Fruit fly (Drosophila melanogaster) whole organism, embryonic: ENCODE data around the gene Nup93-1.

Experiments
- B-H2 ChIP-seq: fragments of 200-800 bp; sonication (Bioruptor generic); optimal IDR thresholded peaks from 2 replicates; lab custom pipeline; 2018; ENCODE audit warnings: missing biosample characterization, mild to moderate bottlenecking, missing genetic modification characterization
- BEAF-32 ChIP-seq: fragments of 200-800 bp; sonication (Bioruptor generic); optimal IDR thresholded peaks from 3 replicates; lab custom pipeline; 2017; ENCODE audit warnings: missing biosample characterization, missing genetic modification characterization, mild to moderate bottlenecking, moderate library complexity, missing genetic modification reagents
- CG10959 ChIP-seq: fragments of 200-800 bp; sonication (Bioruptor generic); IDR thresholded peaks from 2 replicates; pipeline ENCODE4 v1.3.6; 2022; ENCODE audit warnings: missing biosample characterization, missing genetic modification characterization
- CG10979 ChIP-seq: fragments of 200-800 bp; sonication (Bioruptor generic); optimal IDR thresholded peaks from 2 replicates; lab custom pipeline; 2018; ENCODE audit warnings: missing biosample characterization, mild to moderate bottlenecking, missing genetic modification characterization, moderate library complexity
- CG15011 ChIP-seq: fragments of 200-800 bp; sonication (Bioruptor generic); optimal IDR thresholded peaks from 3 replicates; lab custom pipeline; 2018; ENCODE audit warnings: missing biosample characterization, mild to moderate bottlenecking, missing genetic modification characterization
- CG17568 ChIP-seq: fragments of 200-800 bp; sonication (Bioruptor generic); optimal IDR thresholded peaks from 2 replicates; lab custom pipeline; 2018; ENCODE audit warnings: missing biosample characterization, mild to moderate bottlenecking, missing genetic modification characterization, moderate library complexity
- CG18262 ChIP-seq: fragments of 200-800 bp; optimal IDR thresholded peaks from 3 replicates; lab custom pipeline; 2019; ENCODE audit warnings: missing biosample characterization, mild to moderate bottlenecking, missing genetic modification characterization, moderate library complexity
- CG1832 ChIP-seq: fragments of 200-800 bp; sonication (Bioruptor generic); optimal IDR thresholded peaks from 2 replicates; lab custom pipeline; 2017; ENCODE audit warnings: missing biosample characterization, mild to moderate bottlenecking, missing genetic modification characterization, inconsistent platforms
- CG18619 ChIP-seq: fragments of 200-800 bp; sonication (Bioruptor generic); optimal IDR thresholded peaks from 3 replicates; lab custom pipeline; 2017; ENCODE audit warnings: missing biosample characterization, mild to moderate bottlenecking, missing genetic modification characterization
- CG2202 ChIP-seq: fragments of 200-800 bp; sonication (Bioruptor generic); optimal IDR thresholded peaks from 2 replicates; lab custom pipeline; 2018; ENCODE audit warnings: missing biosample characterization, mild to moderate bottlenecking, missing genetic modification characterization
- CG2889 ChIP-seq: fragments of 200-800 bp; sonication (Bioruptor generic); IDR thresholded peaks from 3 replicates; pipeline ENCODE4 v1.3.6; 2022; ENCODE audit warnings: missing biosample characterization, missing genetic modification characterization
- CG30020 ChIP-seq: fragments of 200-800 bp; optimal IDR thresholded peaks from 2 replicates; lab custom pipeline; 2019; ENCODE audit warnings: missing biosample characterization, mild to moderate bottlenecking, missing genetic modification characterization, moderate library complexity
- CG4328 ChIP-seq: fragments of 200-800 bp; sonication (Bioruptor generic); optimal IDR thresholded peaks from 3 replicates; lab custom pipeline; 2017; ENCODE audit warnings: missing biosample characterization, missing genetic modification reagents, missing genetic modification characterization
- CG5245 ChIP-seq: fragments of 200-800 bp; sonication (Bioruptor generic); optimal IDR thresholded peaks from 3 replicates; lab custom pipeline; 2016; ENCODE audit warnings: missing biosample characterization, missing genetic modification characterization
- CG7372 ChIP-seq: fragments of 200-800 bp; sonication (Bioruptor generic); IDR thresholded peaks from 2 replicates; pipeline ENCODE4 v1.3.6; 2022; ENCODE audit warnings: missing biosample characterization, missing genetic modification characterization
- CG9817 ChIP-seq: fragments of 200-800 bp; sonication (Bioruptor generic); optimal IDR thresholded peaks from 2 replicates; lab custom pipeline; 2018; ENCODE audit warnings: missing biosample characterization, mild to moderate bottlenecking, missing genetic modification characterization, moderate library complexity
- Dad ChIP-seq: fragments of 200-800 bp; sonication (Bioruptor generic); optimal IDR thresholded peaks from 3 replicates; lab custom pipeline; 2016; ENCODE audit warnings: missing biosample characterization, missing genetic modification characterization
- E2f2 ChIP-seq: fragments of 200-800 bp; sonication (Bioruptor generic); IDR thresholded peaks from 2 replicates; pipeline ENCODE4 v1.3.6; 2022; ENCODE audit warnings: missing biosample characterization, missing genetic modification characterization
- ERR ChIP-seq: fragments of 200-800 bp; sonication (Bioruptor generic); optimal IDR thresholded peaks from 2 replicates; lab custom pipeline; 2016; ENCODE audit warnings: missing biosample characterization, missing genetic modification characterization
- Hr51 ChIP-seq, 2 experiments: fragments of 200-800 bp; sonication (Bioruptor generic); optimal IDR thresholded peaks; 2 replicates in 1 of 2; 3 replicates in 1 of 2; lab custom pipeline; 2016 to 2018; ENCODE audit warnings: missing biosample characterization in 2 of 2, missing genetic modification characterization in 2 of 2, mild to moderate bottlenecking in 1 of 2, moderate library complexity in 1 of 2
- Hsf ChIP-seq: fragments of 200-800 bp; sonication (Bioruptor generic); optimal IDR thresholded peaks from 3 replicates; lab custom pipeline; 2016; ENCODE audit warnings: missing biosample characterization, missing genetic modification characterization
- MTF-1 ChIP-seq: fragments of 200-800 bp; sonication (Bioruptor generic); optimal IDR thresholded peaks from 2 replicates; lab custom pipeline; 2018; ENCODE audit warnings: missing biosample characterization, mild to moderate bottlenecking, missing genetic modification characterization, borderline replicate concordance
- Max ChIP-seq: fragments of 200-800 bp; sonication (Bioruptor generic); optimal IDR thresholded peaks from 2 replicates; lab custom pipeline; 2016; ENCODE audit warnings: missing biosample characterization, mild to moderate bottlenecking, missing genetic modification characterization
- Nf-YA ChIP-seq: fragments of 200-800 bp; sonication (Bioruptor generic); IDR thresholded peaks from 2 replicates; pipeline ENCODE4 v1.3.6; 2022; ENCODE audit warnings: missing biosample characterization, missing genetic modification characterization
- Oli ChIP-seq: fragments of 200-800 bp; sonication (Bioruptor generic); optimal IDR thresholded peaks from 2 replicates; lab custom pipeline; 2018; ENCODE audit warnings: missing biosample characterization, mild to moderate bottlenecking, missing genetic modification characterization, moderate library complexity
- Pdp1 ChIP-seq, 2 experiments: fragments of 200-800 bp; sonication (Bioruptor generic); optimal IDR thresholded peaks; 3 replicates each; lab custom pipeline; 2016; ENCODE audit warnings: missing biosample characterization in 2 of 2, missing genetic modification characterization in 2 of 2, mild to moderate bottlenecking in 1 of 2, moderate library complexity in 1 of 2
- Sin3A ChIP-seq: fragments of >200 bp; optimal IDR thresholded peaks from 2 replicates; lab custom pipeline; 2018
- Stat92E ChIP-seq, 3 experiments: fragments of >200 bp in 2 of 3; fragments of 200-800 bp in 1 of 3; sonication (Bioruptor generic) in 1 of 3; optimal IDR thresholded peaks; 2 replicates each; lab custom pipeline; 2017 to 2019; ENCODE audit warnings: missing biosample characterization in 3 of 3, missing genetic modification characterization in 3 of 3, mild to moderate bottlenecking in 1 of 3, moderate library complexity in 1 of 3
- az2 ChIP-seq: fragments of 200-800 bp; sonication (Bioruptor generic); optimal IDR thresholded peaks from 3 replicates; lab custom pipeline; 2016; ENCODE audit warnings: missing biosample characterization, missing genetic modification characterization
- cas ChIP-seq: fragments of 200-800 bp; sonication (Bioruptor generic); IDR thresholded peaks from 2 replicates; pipeline ENCODE4 v1.3.6; 2022; ENCODE audit warnings: missing biosample characterization, missing genetic modification characterization
- caup ChIP-seq: fragments of 200-800 bp; sonication (Bioruptor generic); optimal IDR thresholded peaks from 3 replicates; lab custom pipeline; 2017; ENCODE audit warnings: missing biosample characterization, mild to moderate bottlenecking, missing genetic modification characterization, moderate library complexity; ENCODE audit not compliant: severe bottlenecking
- chif ChIP-seq, 2 experiments: fragments of 200-800 bp; sonication (Bioruptor generic); optimal IDR thresholded peaks; 3 replicates each; lab custom pipeline; 2016; ENCODE audit warnings: missing biosample characterization in 2 of 2, missing genetic modification characterization in 2 of 2
- emc ChIP-seq: fragments of 200-800 bp; sonication (Bioruptor generic); optimal IDR thresholded peaks from 2 replicates; lab custom pipeline; 2016; ENCODE audit warnings: missing biosample characterization, missing genetic modification characterization
- eve ChIP-seq, 2 experiments: fragments of >200 bp; optimal IDR thresholded peaks; 2 replicates each; lab custom pipeline; 2017; ENCODE audit warnings: missing biosample characterization in 2 of 2, missing genetic modification characterization in 2 of 2
- ftz-f1 ChIP-seq: fragments of 200-800 bp; sonication (Bioruptor generic); optimal IDR thresholded peaks from 2 replicates; lab custom pipeline; 2016; ENCODE audit warnings: missing biosample characterization, missing genetic modification characterization
- gt ChIP-seq: fragments of 200-800 bp; sonication (Bioruptor generic); IDR thresholded peaks from 2 replicates; pipeline ENCODE4 v1.3.6; 2022; ENCODE audit warnings: missing biosample characterization, missing genetic modification characterization
- klu ChIP-seq: fragments of 200-800 bp; sonication (Bioruptor generic); IDR thresholded peaks from 2 replicates; pipeline ENCODE4 v1.3.6; 2022; ENCODE audit warnings: missing biosample characterization, missing genetic modification characterization
- mam ChIP-seq: fragments of 200-800 bp; sonication (Bioruptor generic); optimal IDR thresholded peaks from 3 replicates; lab custom pipeline; 2016; ENCODE audit warnings: missing biosample characterization, missing genetic modification characterization
- pan ChIP-seq, 4 experiments: fragments of >200 bp in 3 of 4; fragments of 200-800 bp in 1 of 4; sonication (Bioruptor generic) in 1 of 4; optimal IDR thresholded peaks in 3 of 4; IDR thresholded peaks in 1 of 4; 2 replicates each; pipeline versions ENCODE4 v1.3.6 to Lab custom; 2017 to 2022; ENCODE audit warnings: missing biosample characterization in 2 of 4, missing genetic modification characterization in 2 of 4, mixed read lengths in 1 of 4
- pzg ChIP-seq: fragments of 200-800 bp; sonication (Bioruptor generic); optimal IDR thresholded peaks from 3 replicates; lab custom pipeline; 2018; ENCODE audit warnings: missing biosample characterization, mild to moderate bottlenecking, missing genetic modification characterization, moderate library complexity
- sc ChIP-seq, 3 experiments: fragments of >200 bp in 2 of 3; fragments of 200-800 bp in 1 of 3; sonication (Bioruptor generic) in 1 of 3; optimal IDR thresholded peaks; 2 replicates in 2 of 3; 3 replicates in 1 of 3; lab custom pipeline; 2017; ENCODE audit warnings: mild to moderate bottlenecking in 1 of 3, missing biosample characterization in 1 of 3, missing genetic modification characterization in 1 of 3, missing genetic modification reagents in 1 of 3
- sd ChIP-seq: fragments of 200-800 bp; sonication (Bioruptor generic); optimal IDR thresholded peaks from 3 replicates; lab custom pipeline; 2018; ENCODE audit warnings: missing biosample characterization, mild to moderate bottlenecking, missing genetic modification characterization, moderate library complexity
- unpg ChIP-seq: fragments of 200-800 bp; sonication (Bioruptor generic); optimal IDR thresholded peaks from 3 replicates; lab custom pipeline; 2018; ENCODE audit warnings: missing biosample characterization, mild to moderate bottlenecking, missing genetic modification characterization, moderate library complexity
- wek ChIP-seq: fragments of 200-800 bp; sonication (Bioruptor generic); optimal IDR thresholded peaks from 3 replicates; lab custom pipeline; 2018; ENCODE audit warnings: missing biosample characterization, mild to moderate bottlenecking, missing genetic modification characterization, moderate library complexity
- zen ChIP-seq: fragments of 200-800 bp; sonication (Bioruptor generic); optimal IDR thresholded peaks from 3 replicates; lab custom pipeline; 2018; ENCODE audit warnings: missing biosample characterization, mild to moderate bottlenecking, missing genetic modification characterization, moderate library complexity

Gene Nup93-1

DNA sequence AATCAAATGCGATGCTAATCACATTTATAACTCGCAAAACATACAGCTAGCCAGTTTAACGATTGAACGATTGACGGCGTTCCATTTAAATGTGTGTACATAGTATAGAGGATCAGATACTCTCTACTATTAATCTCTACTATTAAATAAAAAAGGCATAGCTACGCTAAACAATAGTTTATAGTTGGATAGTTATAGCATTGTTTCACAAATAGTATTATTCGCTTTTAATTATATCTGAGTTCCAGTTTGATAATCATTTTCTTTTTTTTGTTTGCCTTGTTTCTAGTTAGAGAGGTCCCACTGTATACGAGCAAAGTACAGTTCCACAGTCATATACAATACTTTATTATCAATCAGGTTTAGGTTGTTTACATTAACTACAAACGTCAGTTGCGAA is 42.9 kb upstream of the Nup93-1 start (continued):
- TF ChIP-seq Pdp1 (GFP tag; optimal IDR thresholded peaks at IDR 0.05; lab: Kevin White, UChicago) (no peak), CG18262 (tag; lab: Kevin White, UChicago) (no peak), CG15011 (GFP tag; lab: Kevin White, UChicago) (no peak), emc (GFP tag; lab: Kevin White, UChicago) (no peak)
- TF ChIP-seq, all 482 proteins: peak for 18

DNA sequence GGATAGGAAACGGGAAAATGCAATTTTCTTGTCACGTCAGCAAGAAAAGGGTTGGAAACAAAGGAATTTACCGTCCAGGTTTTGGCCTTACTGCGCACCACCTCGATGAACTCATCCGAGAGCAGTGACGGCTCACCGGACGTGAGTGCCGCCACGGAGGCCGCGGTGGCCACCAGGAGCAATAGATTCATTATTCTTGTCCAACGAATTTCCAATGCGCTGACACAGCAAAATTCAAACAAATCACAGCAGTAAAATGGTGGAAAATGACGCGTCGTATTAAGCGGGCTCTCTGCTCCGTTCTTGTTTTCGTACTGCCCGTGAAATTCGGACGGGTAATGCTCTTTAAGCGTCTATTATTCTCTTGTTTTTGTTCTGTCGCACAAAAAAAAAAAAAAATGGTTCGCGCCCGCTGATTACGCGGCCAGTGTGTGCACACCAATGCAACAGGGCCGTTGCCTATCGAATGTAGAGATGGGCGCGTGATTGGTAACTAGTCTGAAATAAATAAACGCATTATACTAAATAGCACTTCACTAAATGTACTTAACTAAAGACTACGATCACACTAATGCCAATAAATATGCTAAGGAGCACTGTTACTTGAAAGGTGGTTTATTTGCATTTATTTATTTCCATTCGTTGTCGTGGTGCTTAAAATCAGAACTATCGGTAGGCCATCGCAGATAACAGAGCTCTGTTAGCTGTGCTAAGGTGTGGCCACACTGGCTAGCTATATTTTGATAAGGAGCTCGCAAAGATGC is 40.7 kb upstream of the Nup93-1 start, which contains the start of the genes CtsB and amrt:
CtsB (minus strand) TSS at position 432 of the 764 bp plus-strand sequence.
amrt (plus strand) TSS at position 721 of the 764 bp plus-strand sequence.
- TF ChIP-seq pzg (peak; percentile 68), CG10979 (tag; lab: Kevin White, UChicago) (peak; percentile 38), sd (tag; lab: Kevin White, UChicago) (no peak), Stat92E (GFP tag; optimal IDR thresholded peaks at IDR 0.05; lab: Kevin White, UChicago) (no peak), Dad (GFP tag; lab: Kevin White, UChicago) (peak; percentile 39), Oli (tag; lab: Kevin White, UChicago) (peak; percentile 12), Max (GFP tag; lab: Kevin White, UChicago) (peak; percentile 39), klu (GFP tag; lab: Robert Waterston, UW) (no peak), Hsf (GFP tag; lab: Kevin White, UChicago) (peak; percentile 48), CG30020 (tag; lab: Kevin White, UChicago) (peak; percentile 57), CG18619 (GFP tag; lab: Kevin White, UChicago) (no peak), E2f2 (peak; percentile 53), zen (tag; lab: Kevin White, UChicago) (peak; percentile 40), Sin3A (lab: Kevin White, UChicago) (peak; percentile 98), unpg (GFP tag; lab: Kevin White, UChicago) (peak; percentile 35), cas (GFP tag; lab: Robert Waterston, UW) (no peak), chif (GFP tag; optimal IDR thresholded peaks at IDR 0.05; lab: Kevin White, UChicago) (peak; percentile 23 to 33), ftz-f1 (GFP tag; lab: Kevin White, UChicago) (peak; percentile 1), CG5245 (GFP tag; lab: Kevin White, UChicago) (no peak), CG4328 (GFP tag; lab: Kevin White, UChicago) (no peak), CG7372 (GFP tag; lab: Robert Waterston, UW) (no peak), Nf-YA (GFP tag; lab: Robert Waterston, UW) (no peak), wek (no peak), BEAF-32 (GFP tag; lab: Kevin White, UChicago) (peak; percentile 93), sc (optimal IDR thresholded peaks at IDR 0.05; lab: Kevin White, UChicago) (no peak), sc (GFP tag; optimal IDR thresholded peaks at IDR 0.05; lab: Kevin White, UChicago) (no peak), B-H2 (GFP tag; lab: Kevin White, UChicago) (peak; percentile 20), Hr51 (GFP tag; optimal IDR thresholded peaks at IDR 0.05; lab: Kevin White, UChicago) (peak in 1 of 2 experiments; percentile 26), ERR (GFP tag; lab: Kevin White, UChicago) (peak; percentile 50), CG10959 (GFP tag; lab: Robert Waterston, UW) (no peak), gt (GFP tag; lab: Robert Waterston, UW) (no peak), CG2889 (no peak), eve (GFP tag; optimal IDR thresholded peaks at IDR 0.05; lab: Kevin White, UChicago) (peak in 1 of 2 experiments; percentile 11), pan (optimal IDR thresholded peaks at IDR 0.05; lab: Kevin White, UChicago) (no peak), pan (GFP tag; optimal IDR thresholded peaks at IDR 0.05 in 1 of 2, IDR thresholded peaks at IDR 0.05 in 1 of 2) (no peak), caup (GFP tag; lab: Kevin White, UChicago) (peak; percentile 28), CG17568 (GFP tag; lab: Kevin White, UChicago) (no peak), MTF-1 (GFP tag; lab: Kevin White, UChicago) (no peak), CG9817 (tag; lab: Kevin White, UChicago) (peak; percentile 45), mam (GFP tag; lab: Kevin White, UChicago) (peak; percentile 70), CG2202 (tag; lab: Kevin White, UChicago) (no peak), az2 (peak; percentile 14), CG1832 (no peak)
